Worm (Caenorhabditis elegans) whole organism, L3 larva: ENCODE data around the gene gcy-31.

Experiments used
- R02D3.7 ChIP-seq: fragments of 150-350 bp; optimal IDR thresholded peaks from 2 replicates; lab custom pipeline; 2014; ENCODE audit warnings: missing biosample characterization, missing genetic modification characterization
- ZK546.5 ChIP-seq: sonication (generic microtip); optimal IDR thresholded peaks from 2 replicates; lab custom pipeline; 2017; ENCODE audit warnings: missing biosample characterization, missing genetic modification characterization
- aly-2 ChIP-seq: fragments of 150-350 bp; optimal IDR thresholded peaks from 2 replicates; lab custom pipeline; 2014; ENCODE audit warnings: missing biosample characterization, missing genetic modification characterization
- ama-1 ChIP-seq: fragments of 150-350 bp; optimal IDR thresholded peaks from 2 replicates; lab custom pipeline; 2018
- ceh-16 ChIP-seq: sonication (generic microtip); optimal IDR thresholded peaks from 2 replicates; lab custom pipeline; 2017; ENCODE audit warnings: missing biosample characterization, missing genetic modification characterization
- ceh-28 ChIP-seq: fragments of 150-350 bp; optimal IDR thresholded peaks from 2 replicates; lab custom pipeline; 2014; ENCODE audit warnings: missing biosample characterization, missing genetic modification reagents, missing genetic modification characterization
- ceh-82 ChIP-seq: fragments of 150-350 bp; optimal IDR thresholded peaks from 2 replicates; lab custom pipeline; 2014; ENCODE audit warnings: missing biosample characterization, missing genetic modification characterization
- ceh-9 ChIP-seq: sonication (generic microtip); optimal IDR thresholded peaks from 2 replicates; lab custom pipeline; 2018; ENCODE audit warnings: missing biosample characterization, missing genetic modification characterization
- daf-12 ChIP-seq: fragments of 150-350 bp; optimal IDR thresholded peaks from 2 replicates; lab custom pipeline; 2014; ENCODE audit warnings: missing biosample characterization, missing genetic modification reagents, missing genetic modification characterization
- egl-27 ChIP-seq: sonication (generic microtip); optimal IDR thresholded peaks from 4 replicates; lab custom pipeline; 2017; ENCODE audit warnings: missing biosample characterization, missing genetic modification reagents, missing genetic modification characterization
- egl-5 ChIP-seq: fragments of 150-350 bp; optimal IDR thresholded peaks from 2 replicates; lab custom pipeline; 2017; ENCODE audit warnings: missing biosample characterization, missing genetic modification reagents, missing genetic modification characterization, inconsistent platforms
- elt-1 ChIP-seq: fragments of 150-350 bp; optimal IDR thresholded peaks from 2 replicates; lab custom pipeline; 2014; ENCODE audit warnings: missing biosample characterization, missing genetic modification characterization
- elt-2 ChIP-seq: sonication (generic microtip); optimal IDR thresholded peaks from 2 replicates; lab custom pipeline; 2016; ENCODE audit warnings: missing genetic modification reagents, mild to moderate bottlenecking, missing genetic modification characterization, missing compliant biosample characterization
- elt-3 ChIP-seq, 3 experiments: fragments of 150-350 bp in 1 of 3; sonication (generic microtip) in 2 of 3; optimal IDR thresholded peaks; 2 replicates in 2 of 3; 4 replicates in 1 of 3; lab custom pipeline; 2014 to 2017; ENCODE audit warnings: missing biosample characterization in 3 of 3, missing genetic modification characterization in 3 of 3
- eor-1 ChIP-seq, 2 experiments: fragments of 150-350 bp; optimal IDR thresholded peaks; 2 replicates each; lab custom pipeline; 2014 to 2018; ENCODE audit warnings: missing biosample characterization in 2 of 2, missing genetic modification characterization in 2 of 2
- fkh-10 ChIP-seq: sonication (generic microtip); optimal IDR thresholded peaks from 2 replicates; lab custom pipeline; 2017; ENCODE audit warnings: missing biosample characterization, missing genetic modification reagents, missing genetic modification characterization
- fkh-2 ChIP-seq: fragments of 150-350 bp; optimal IDR thresholded peaks from 2 replicates; lab custom pipeline; 2014; ENCODE audit warnings: missing biosample characterization, missing genetic modification reagents, missing genetic modification characterization
- fos-1 ChIP-seq: fragments of 150-350 bp; optimal IDR thresholded peaks from 2 replicates; lab custom pipeline; 2014; ENCODE audit warnings: missing biosample characterization, missing genetic modification characterization
- hmg-11 ChIP-seq: sonication (generic microtip); optimal IDR thresholded peaks from 2 replicates; lab custom pipeline; 2016; ENCODE audit warnings: missing genetic modification characterization, missing compliant biosample characterization
- jun-1 ChIP-seq: fragments of 150-350 bp; optimal IDR thresholded peaks from 2 replicates; lab custom pipeline; 2014; ENCODE audit warnings: missing biosample characterization, missing genetic modification reagents, missing genetic modification characterization
- lin-15B ChIP-seq: fragments of 150-350 bp; optimal IDR thresholded peaks from 2 replicates; lab custom pipeline; 2014; ENCODE audit warnings: missing biosample characterization, missing genetic modification characterization
- lin-39 ChIP-seq: fragments of 150-350 bp; optimal IDR thresholded peaks from 2 replicates; lab custom pipeline; 2018; ENCODE audit warnings: missing biosample characterization, missing genetic modification reagents, missing genetic modification characterization
- lsy-12 ChIP-seq: sonication (generic microtip); optimal IDR thresholded peaks from 2 replicates; lab custom pipeline; 2016; ENCODE audit warnings: mild to moderate bottlenecking, missing genetic modification characterization, missing compliant biosample characterization
- mdl-1 ChIP-seq: fragments of 150-350 bp; optimal IDR thresholded peaks from 2 replicates; lab custom pipeline; 2014; ENCODE audit warnings: missing biosample characterization, missing genetic modification characterization
- mml-1 ChIP-seq: fragments of 150-350 bp; sonication (generic microtip); optimal IDR thresholded peaks from 3 replicates; lab custom pipeline; 2014; ENCODE audit warnings: missing biosample characterization, missing genetic modification characterization
- nfya-1 ChIP-seq: sonication (generic microtip); optimal IDR thresholded peaks from 2 replicates; lab custom pipeline; 2017; ENCODE audit warnings: missing genetic modification characterization, mild to moderate bottlenecking, missing compliant biosample characterization, antibody characterized with exemption, moderate library complexity; ENCODE audit not compliant: insufficient read depth
- nhr-11 ChIP-seq: fragments of 150-350 bp; optimal IDR thresholded peaks from 2 replicates; lab custom pipeline; 2014; ENCODE audit warnings: missing biosample characterization, missing genetic modification characterization
- nhr-12 ChIP-seq: fragments of 150-350 bp; optimal IDR thresholded peaks from 2 replicates; lab custom pipeline; 2014; ENCODE audit warnings: missing biosample characterization, missing genetic modification characterization
- nhr-23 ChIP-seq: fragments of 150-350 bp; optimal IDR thresholded peaks from 2 replicates; lab custom pipeline; 2014; ENCODE audit warnings: missing biosample characterization, missing genetic modification reagents, missing genetic modification characterization
- nhr-237 ChIP-seq: fragments of 150-350 bp; optimal IDR thresholded peaks from 2 replicates; lab custom pipeline; 2014; ENCODE audit warnings: missing biosample characterization, missing genetic modification characterization
- nhr-25 ChIP-seq: sonication (generic microtip); optimal IDR thresholded peaks from 2 replicates; lab custom pipeline; 2017; ENCODE audit warnings: missing biosample characterization, missing genetic modification characterization
- nhr-28 ChIP-seq: fragments of 150-350 bp; optimal IDR thresholded peaks from 2 replicates; lab custom pipeline; 2014; ENCODE audit warnings: missing biosample characterization, missing genetic modification characterization
- nhr-43 ChIP-seq: sonication (generic microtip); optimal IDR thresholded peaks from 2 replicates; lab custom pipeline; 2016; ENCODE audit warnings: mild to moderate bottlenecking, missing genetic modification characterization, missing compliant biosample characterization; ENCODE audit not compliant: poor library complexity, severe bottlenecking
- nhr-67 ChIP-seq: fragments of 150-350 bp; optimal IDR thresholded peaks from 2 replicates; lab custom pipeline; 2014; ENCODE audit warnings: missing biosample characterization, missing genetic modification characterization
- nhr-76 ChIP-seq: fragments of 150-350 bp; sonication (generic microtip); optimal IDR thresholded peaks from 5 replicates; lab custom pipeline; 2014; ENCODE audit warnings: missing biosample characterization, missing genetic modification characterization
- nhr-77 ChIP-seq: fragments of 150-350 bp; optimal IDR thresholded peaks from 2 replicates; lab custom pipeline; 2014; ENCODE audit warnings: missing biosample characterization, missing genetic modification characterization
- pha-4 ChIP-seq: fragments of 150-350 bp; optimal IDR thresholded peaks from 2 replicates; lab custom pipeline; 2014; ENCODE audit warnings: missing biosample characterization, missing genetic modification reagents, missing genetic modification characterization
- pqm-1 ChIP-seq: fragments of 150-350 bp; optimal IDR thresholded peaks from 2 replicates; lab custom pipeline; 2017; ENCODE audit warnings: missing biosample characterization, missing genetic modification characterization, inconsistent platforms
- sea-2 ChIP-seq: fragments of 150-350 bp; sonication (generic microtip); optimal IDR thresholded peaks from 4 replicates; lab custom pipeline; 2014; ENCODE audit warnings: missing biosample characterization, missing genetic modification reagents, missing genetic modification characterization
- skn-1 ChIP-seq: fragments of 150-350 bp; optimal IDR thresholded peaks from 2 replicates; lab custom pipeline; 2014; ENCODE audit warnings: missing biosample characterization, missing genetic modification characterization
- snpc-4 ChIP-seq: fragments of 150-350 bp; optimal IDR thresholded peaks from 2 replicates; lab custom pipeline; 2014; ENCODE audit warnings: missing biosample characterization, missing genetic modification characterization
- tbx-2 ChIP-seq: sonication (generic microtip); optimal IDR thresholded peaks from 2 replicates; lab custom pipeline; 2016; ENCODE audit warnings: mild to moderate bottlenecking, missing genetic modification characterization, missing compliant biosample characterization
- unc-39 ChIP-seq: sonication (generic microtip); optimal IDR thresholded peaks from 4 replicates; lab custom pipeline; 2017; ENCODE audit warnings: missing biosample characterization, missing genetic modification characterization
- unc-62 ChIP-seq: fragments of 150-350 bp; sonication (generic microtip); optimal IDR thresholded peaks from 4 replicates; lab custom pipeline; 2014; ENCODE audit warnings: missing biosample characterization, missing genetic modification reagents, missing genetic modification characterization
- zag-1 ChIP-seq: fragments of 150-350 bp; optimal IDR thresholded peaks from 2 replicates; lab custom pipeline; 2014; ENCODE audit warnings: missing biosample characterization, missing genetic modification characterization
- ztf-11 ChIP-seq: fragments of 150-350 bp; optimal IDR thresholded peaks from 2 replicates; lab custom pipeline; 2014; ENCODE audit warnings: missing biosample characterization, missing genetic modification characterization
- ztf-4 ChIP-seq: fragments of 150-350 bp; optimal IDR thresholded peaks from 2 replicates; lab custom pipeline; 2014; ENCODE audit warnings: missing biosample characterization, missing genetic modification characterization

gcy-31 gene

DNA sequence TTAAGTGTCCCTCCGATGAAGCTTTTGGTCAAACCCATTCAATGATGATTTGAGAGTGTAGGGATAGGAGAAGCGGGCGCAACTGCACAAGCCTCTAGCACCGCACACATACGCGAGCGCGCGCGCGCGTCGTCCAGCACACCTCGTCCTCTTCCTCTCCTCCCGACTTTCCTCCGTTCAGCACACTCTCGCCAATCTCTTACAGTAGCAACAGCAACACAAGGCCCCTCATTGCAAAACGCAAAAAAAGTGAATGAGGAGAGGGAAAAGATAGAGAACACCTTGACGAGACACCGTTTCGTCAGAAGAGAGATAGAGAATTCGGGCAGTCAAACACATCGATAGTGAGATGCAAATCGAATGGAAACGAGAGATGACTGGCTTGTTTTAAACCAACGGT, 5.2 kb upstream of the gcy-31 start:
- TF ChIP-seq fos-1 (tag; lab: Kevin White, UChicago) (no peak), nhr-77 (tag; lab: Kevin White, UChicago) (no peak), ztf-4 (tag; lab: Kevin White, UChicago) (no peak), fkh-2 (tag; lab: Kevin White, UChicago) (no peak), ceh-16 (tag; lab: Kevin White, UChicago) (no peak), snpc-4 (tag; lab: Kevin White, UChicago) (peak; percentile 44), lin-15B (peak; percentile 7), elt-2 (tag; lab: Kevin White, UChicago) (peak; percentile 39), lsy-12 (tag; lab: Kevin White, UChicago) (peak; percentile 11), pha-4 (peak; percentile 91), mml-1 (tag; lab: Kevin White, UChicago) (no peak), egl-5 (no peak), nhr-12 (tag; lab: Kevin White, UChicago) (no peak), pqm-1 (peak; percentile 13), eor-1 (tag; optimal IDR thresholded peaks at IDR 0.05; lab: Kevin White, UChicago) (no peak), unc-39 (tag; lab: Kevin White, UChicago) (no peak), nhr-67 (tag; lab: Kevin White, UChicago) (no peak), daf-12 (tag; lab: Kevin White, UChicago) (no peak), nhr-28 (no peak), zag-1 (tag; lab: Kevin White, UChicago) (no peak), nhr-76 (tag; lab: Kevin White, UChicago) (no peak), nhr-23 (tag; lab: Kevin White, UChicago) (peak; percentile 66), nfya-1 (tag; lab: Kevin White, UChicago) (peak; percentile 60), mdl-1 (tag; lab: Kevin White, UChicago) (no peak), fkh-10 (GFP tag; lab: Kevin White, UChicago) (no peak), sea-2 (GFP tag; lab: Kevin White, UChicago) (no peak), ZK546.5 (no peak), ama-1 (no peak), R02D3.7 (tag; lab: Kevin White, UChicago) (no peak), ceh-9 (tag; lab: Kevin White, UChicago) (no peak), tbx-2 (tag; lab: Kevin White, UChicago) (peak; percentile 12), nhr-237 (no peak), jun-1 (no peak), aly-2 (tag; lab: Kevin White, UChicago) (no peak), egl-27 (tag; lab: Kevin White, UChicago) (peak; percentile 70), nhr-43 (peak; percentile 13), skn-1 (tag; lab: Kevin White, UChicago) (no peak), ztf-11 (no peak), nhr-11 (no peak), ceh-28 (peak; percentile 8), lin-39 (tag; lab: Kevin White, UChicago) (peak; percentile 45), hmg-11 (tag; lab: Kevin White, UChicago) (peak; percentile 69), unc-62 (GFP tag; lab: Kevin White, UChicago) (peak; percentile 33), elt-1 (tag; lab: Kevin White, UChicago) (no peak), elt-3 (tag; optimal IDR thresholded peaks at IDR 0.05; lab: Kevin White, UChicago) (no peak), ceh-82 (no peak), nhr-25 (tag; lab: Kevin White, UChicago) (peak; percentile 83)

DNA sequence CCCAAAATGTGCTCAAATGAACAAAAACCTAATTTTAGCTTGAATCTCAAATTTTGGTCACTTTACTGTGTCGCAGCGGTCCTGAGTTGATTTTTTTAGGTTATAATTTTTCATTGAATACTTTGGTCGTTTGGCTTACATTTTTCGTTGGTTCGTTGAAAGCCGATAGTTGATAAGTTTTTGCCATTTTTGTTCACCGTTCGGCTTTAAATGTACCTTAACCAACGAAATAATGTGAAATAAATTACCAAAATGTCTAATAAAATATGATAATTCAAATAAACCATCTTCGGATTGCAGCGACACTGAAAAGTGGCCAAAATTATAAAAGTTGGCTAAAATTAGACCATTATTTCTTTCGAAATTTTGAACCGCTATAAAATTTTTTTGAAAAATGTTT, 3.0 kb upstream of the gcy-31 start:
- TF ChIP-seq ceh-16 (tag; lab: Kevin White, UChicago) (no peak), ceh-28 (no peak), nfya-1 (tag; lab: Kevin White, UChicago) (no peak), lin-39 (tag; lab: Kevin White, UChicago) (no peak), elt-1 (tag; lab: Kevin White, UChicago) (no peak), sea-2 (GFP tag; lab: Kevin White, UChicago) (no peak), snpc-4 (tag; lab: Kevin White, UChicago) (no peak), fos-1 (tag; lab: Kevin White, UChicago) (no peak), nhr-23 (tag; lab: Kevin White, UChicago) (no peak), ama-1 (no peak), nhr-12 (tag; lab: Kevin White, UChicago) (no peak), R02D3.7 (tag; lab: Kevin White, UChicago) (no peak), skn-1 (tag; lab: Kevin White, UChicago) (no peak)
